Fruit fly (Drosophila melanogaster): ENCODE data around the gene Pde1c.

The Pde1c gene

DNA sequence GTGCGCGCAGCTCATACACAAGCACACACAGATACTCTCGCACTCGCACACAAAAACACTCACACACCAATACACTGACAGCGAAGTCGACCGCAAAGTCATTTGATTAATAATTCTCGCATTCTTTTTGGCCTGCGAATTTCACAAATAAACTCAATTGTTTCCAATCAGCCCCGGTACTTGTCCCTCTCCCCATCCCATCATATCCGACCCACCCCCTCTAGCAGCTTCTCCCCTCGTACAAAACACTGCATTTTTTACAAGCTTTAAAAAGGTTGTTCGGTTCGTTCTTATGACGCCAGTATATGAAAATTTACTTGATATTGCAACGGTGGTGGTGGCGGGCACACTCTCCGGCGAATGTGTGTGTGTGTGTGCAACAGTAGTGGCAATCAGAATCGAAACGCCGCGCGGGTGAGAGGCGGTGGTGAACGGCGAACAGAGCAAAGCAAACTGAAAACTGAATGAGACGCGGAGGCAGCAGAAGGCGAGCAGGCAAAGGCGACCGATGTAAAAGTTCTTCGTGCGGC lies 120.6 kb downstream of the Pde1c start (continued):
- TF ChIP-seq ac (GFP tag; optimal IDR thresholded peaks at IDR 0.05) (no peak), rib (GFP tag; IDR thresholded peaks at IDR 0.05) (peak; percentile 81; the same call in 1 of the 2 replicates), insv (GFP tag; optimal IDR thresholded peaks at IDR 0.05) (peak in 1 of 2 experiments; percentile 42), Camta (GFP tag; optimal IDR thresholded peaks at IDR 0.05) (no peak), Bgb (GFP tag; IDR thresholded peaks at IDR 0.05; ENCODE audit: partially characterized antibody) (peak; percentile 72), CG3726 (GFP tag; IDR thresholded peaks at IDR 0.05) (no peak), CG3838 (GFP tag; optimal IDR thresholded peaks at IDR 0.05) (no peak), Opbp (GFP tag; IDR thresholded peaks at IDR 0.05; ENCODE audit: partially characterized antibody) (no peak), Ravus (GFP tag; IDR thresholded peaks at IDR 0.05) (no peak), NC2β (GFP tag; optimal IDR thresholded peaks at IDR 0.05) (no peak), odd (GFP tag; optimal IDR thresholded peaks at IDR 0.05) (no peak), slbo (GFP tag; IDR thresholded peaks at IDR 0.05) (peak; percentile 45; the same call in 1 of the 2 replicates), Kr (GFP tag; optimal IDR thresholded peaks at IDR 0.05) (no peak), CG11560 (tag; IDR thresholded peaks at IDR 0.05) (no peak), Eip74EF (GFP tag; optimal IDR thresholded peaks at IDR 0.05) (no peak), CG13296 (GFP tag; optimal IDR thresholded peaks at IDR 0.05) (no peak), dan (GFP tag; IDR thresholded peaks at IDR 0.05) (no peak), Sox102F (GFP tag; optimal IDR thresholded peaks at IDR 0.05) (no peak), CG9215 (GFP tag; IDR thresholded peaks at IDR 0.05) (no peak), otp (GFP tag; IDR thresholded peaks at IDR 0.05) (peak; percentile 51; the same call in 1 of the 3 replicates), ftz-f1 (GFP tag; optimal IDR thresholded peaks at IDR 0.05) (peak; percentile 60), CG34224 (GFP tag; IDR thresholded peaks at IDR 0.05; ENCODE audit: partially characterized antibody) (peak; percentile 24; the same call in 1 of the 3 replicates), CG43689 (GFP tag; IDR thresholded peaks at IDR 0.05) (no peak), CG17912 (GFP tag; optimal IDR thresholded peaks at IDR 0.05) (no peak), hbn (GFP tag; IDR thresholded peaks at IDR 0.05; ENCODE audit: partially characterized antibody) (no peak), tap (tag; optimal IDR thresholded peaks at IDR 0.05) (peak; percentile 1), p53 (GFP tag; optimal IDR thresholded peaks at IDR 0.05) (peak; percentile 4), fd96Cb (tag; optimal IDR thresholded peaks at IDR 0.05) (no peak), onecut (GFP tag; IDR thresholded peaks at IDR 0.05) (peak; percentile 57), ATbp (GFP tag; optimal IDR thresholded peaks at IDR 0.05) (no peak), hb (GFP tag; IDR thresholded peaks at IDR 0.05; ENCODE audit: partially characterized antibody) (no peak), CG33557 (GFP tag; optimal IDR thresholded peaks at IDR 0.05) (no peak), hth (optimal IDR thresholded peaks at IDR 0.05) (no peak), abd-A (tag; optimal IDR thresholded peaks at IDR 0.05) (peak; percentile 95), CG1024 (GFP tag; IDR thresholded peaks at IDR 0.05) (no peak), B-H1 (GFP tag; IDR thresholded peaks at IDR 0.05) (no peak), Sry-β (GFP tag; optimal IDR thresholded peaks at IDR 0.05) (no peak), gem (tag; optimal IDR thresholded peaks at IDR 0.05) (no peak), CG10366 (GFP tag; IDR thresholded peaks at IDR 0.05) (no peak), Sox100B (GFP tag; optimal IDR thresholded peaks at IDR 0.05) (no peak), sqz (GFP tag; optimal IDR thresholded peaks at IDR 0.05) (no peak), CG9932 (GFP tag; IDR thresholded peaks at IDR 0.05) (0 out of 2 replicates have a peak, but pooled peaks have one; percentile 8), luna (GFP tag; optimal IDR thresholded peaks at IDR 0.05) (no peak), h (optimal IDR thresholded peaks at IDR 0.05) (no peak), chn (GFP tag; optimal IDR thresholded peaks at IDR 0.05) (no peak), CoRest (tag; optimal IDR thresholded peaks at IDR 0.05) (no peak), tgo (GFP tag; IDR thresholded peaks at IDR 0.05) (no peak), CHES-1-like (GFP tag; optimal IDR thresholded peaks at IDR 0.05) (peak; percentile 1), sc (optimal IDR thresholded peaks at IDR 0.05) (no peak), sc (GFP tag; optimal IDR thresholded peaks at IDR 0.05) (no peak), BEAF-32 (GFP tag; optimal IDR thresholded peaks at IDR 0.05) (no peak)
